Fruit fly (Drosophila melanogaster) ovary, adult (tissue): ENCODE measurements around the gene Lk6.

Experiments
- CG17801 ChIP-seq: fragments of 200-800 bp; optimal IDR thresholded peaks from 2 replicates; lab custom pipeline; 2019; ENCODE audit warnings: missing biosample characterization, mild to moderate bottlenecking, missing genetic modification characterization, moderate library complexity; ENCODE audit not compliant: partially characterized antibody

Gene Lk6

DNA sequence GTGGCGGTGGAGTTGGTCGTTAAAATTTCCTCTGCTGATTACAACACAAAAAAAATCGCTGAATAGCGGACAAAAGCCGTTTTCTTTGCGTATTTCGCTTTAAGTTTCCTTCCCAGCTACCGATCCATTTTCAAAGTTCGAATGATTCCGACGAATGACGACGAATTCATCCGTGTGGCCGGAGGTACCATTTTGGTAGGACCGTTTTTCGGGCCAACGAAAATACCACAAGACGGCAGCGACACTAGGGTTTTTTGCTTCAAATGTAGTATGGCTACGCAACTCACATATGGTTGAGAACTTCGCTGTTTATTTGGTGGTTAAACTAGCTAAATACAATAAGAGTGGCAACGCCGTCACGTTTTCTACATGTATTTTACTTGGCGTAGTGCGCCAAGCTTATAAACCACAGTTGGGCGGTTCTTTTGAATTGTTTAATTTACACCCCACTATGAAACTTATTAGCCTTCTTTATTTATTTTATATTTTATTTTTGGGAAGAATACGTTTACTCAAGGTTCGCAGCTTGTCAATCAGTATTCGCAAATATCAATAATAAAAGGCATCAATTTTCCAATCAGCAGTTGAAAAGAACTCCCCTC, at the start of gene Lk6:
Lk6 (minus strand) TSS at position 179 of the 602 bp plus-strand sequence.
- TF ChIP-seq CG17801, result peak; percentile 84

DNA sequence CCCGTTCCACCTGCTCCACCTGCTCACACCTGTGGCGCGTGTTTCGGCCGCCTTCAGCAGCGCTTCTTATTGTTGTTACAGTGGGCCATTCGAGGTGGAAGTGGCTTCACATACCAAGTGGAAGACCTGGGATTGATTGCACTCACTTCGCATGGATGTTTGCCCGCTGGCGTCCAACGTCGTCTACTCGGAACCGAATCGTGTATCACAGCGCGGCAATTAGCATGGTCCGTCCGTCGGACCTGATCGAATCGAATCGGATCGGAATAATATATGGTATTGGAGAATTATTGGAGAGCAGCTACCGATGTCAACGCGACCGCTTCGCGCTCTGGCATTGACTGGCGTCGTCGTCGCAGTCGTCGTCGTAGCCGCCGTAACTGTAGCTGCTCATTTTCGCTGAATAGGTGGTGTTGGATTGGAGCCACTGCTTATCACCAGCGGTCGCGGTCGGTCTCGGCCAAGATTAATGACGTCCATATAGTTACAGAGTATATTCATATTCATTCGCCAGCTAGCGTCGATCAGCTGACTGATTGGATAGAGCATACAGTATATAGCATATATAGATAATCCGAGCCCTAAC, 48.7 kb upstream of the Lk6 start, which contains the start of gene ClC-a:
ClC-a (minus strand) TSS at position 327 of the 586 bp plus-strand sequence.
- TF ChIP-seq CG17801, result peak; percentile 62

DNA sequence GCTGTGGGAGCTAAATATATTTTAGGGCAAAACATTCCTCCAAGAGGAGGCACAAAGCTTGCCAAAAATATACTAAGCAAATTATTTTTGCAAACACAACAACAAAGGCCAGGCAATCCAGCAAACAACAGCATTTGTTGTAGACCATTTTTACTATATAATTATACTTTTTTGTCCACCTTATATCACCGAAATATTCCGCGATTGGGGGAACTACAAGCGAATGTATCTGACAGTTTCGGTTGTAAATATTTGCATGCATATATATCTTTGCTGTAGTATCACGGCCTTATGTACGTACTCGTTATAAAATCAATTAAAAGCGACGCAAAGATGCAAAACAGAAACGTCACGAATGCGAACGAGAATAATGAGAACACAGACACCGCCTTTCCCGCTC, 48.2 kb upstream of the Lk6 start:
- TF ChIP-seq CG17801, result no peak

DNA sequence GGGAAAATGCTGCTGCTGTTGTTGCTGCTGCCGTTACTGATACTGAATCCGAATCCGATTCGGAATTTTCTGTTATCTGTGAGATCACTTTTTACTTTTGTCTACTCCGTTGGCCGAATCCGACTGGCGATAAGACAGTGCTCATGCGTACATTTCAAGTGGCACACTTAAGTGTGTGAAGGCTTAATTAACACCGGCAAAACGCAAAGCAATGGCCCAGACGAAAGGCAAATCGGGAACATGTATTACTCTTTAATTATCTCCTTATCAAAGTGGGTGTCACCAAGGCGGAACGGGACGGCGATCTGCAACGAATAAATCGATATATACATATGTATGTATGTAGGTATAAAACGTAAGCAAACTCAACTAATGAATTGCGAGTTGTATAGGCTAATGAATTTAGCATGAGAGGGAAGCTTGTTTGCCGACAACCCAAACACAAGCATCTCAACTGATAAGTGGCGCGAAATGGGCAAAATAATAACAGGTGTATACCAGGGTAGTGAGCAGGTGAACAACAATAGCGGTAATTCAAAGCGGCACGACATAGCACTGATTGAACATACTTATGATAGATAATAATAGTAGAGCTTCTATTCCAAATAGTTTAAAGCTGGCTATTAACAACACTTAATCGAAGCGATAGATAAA, 46.7 kb upstream of the Lk6 start:
- TF ChIP-seq CG17801, result no peak

DNA sequence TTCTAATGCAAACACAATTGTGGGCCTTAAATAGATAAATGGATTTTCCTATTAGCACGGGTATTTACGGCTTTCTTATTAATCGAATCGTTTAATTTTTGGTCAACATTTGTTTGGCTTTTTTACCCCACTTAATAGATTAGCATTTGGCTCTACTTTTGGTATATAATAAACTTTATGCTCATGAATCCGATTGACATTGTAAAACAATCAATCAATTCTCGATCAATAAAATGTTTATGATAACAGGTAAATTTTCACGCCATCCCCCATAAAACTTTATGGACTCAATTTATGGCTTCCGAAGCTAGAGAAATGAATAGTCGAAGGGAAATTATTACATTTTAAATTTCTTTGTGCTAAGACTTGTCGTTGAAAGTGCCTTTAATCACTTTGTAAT, 45.4 kb upstream of the Lk6 start:
- TF ChIP-seq CG17801, result no peak

DNA sequence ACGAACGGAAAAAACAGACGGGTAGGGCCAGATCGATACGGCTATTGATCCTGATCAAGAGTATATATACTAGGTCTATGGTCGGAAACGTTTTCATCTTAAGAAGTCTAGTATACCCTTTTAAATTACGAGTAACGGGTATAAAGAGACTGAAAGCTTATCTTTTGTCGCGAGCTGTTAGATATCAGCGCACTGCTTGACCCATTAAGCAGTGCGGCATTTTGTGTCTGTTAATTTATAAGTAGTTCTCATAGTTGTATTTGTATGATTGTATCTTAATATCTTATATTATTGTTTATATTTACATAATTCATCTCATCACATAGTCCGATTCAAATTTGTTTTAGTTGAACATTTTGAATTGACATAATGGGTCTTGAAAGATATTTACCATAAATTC, 43.4 kb upstream of the Lk6 start:
- no peak for TF ChIP-seq CG17801

DNA sequence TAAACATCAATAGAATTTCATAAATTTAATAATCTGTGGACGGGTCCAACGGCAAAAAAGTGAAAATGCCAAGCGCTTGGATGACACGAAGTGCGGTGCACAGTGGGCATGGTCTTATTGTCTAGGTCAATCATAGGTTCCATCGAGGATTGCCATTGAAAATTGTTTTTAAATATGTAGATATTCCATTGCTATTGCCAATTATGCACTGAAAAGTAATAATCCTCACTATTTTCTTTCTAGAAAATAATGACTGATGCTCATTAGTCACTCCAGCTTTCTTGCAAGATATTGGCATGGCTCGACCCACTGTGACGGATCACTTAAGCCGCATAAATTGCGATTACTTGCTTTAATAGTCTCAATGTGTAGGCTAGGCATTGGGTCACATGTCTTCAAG, 42.5 kb upstream of the Lk6 start:
- TF ChIP-seq CG17801, result no peak

DNA sequence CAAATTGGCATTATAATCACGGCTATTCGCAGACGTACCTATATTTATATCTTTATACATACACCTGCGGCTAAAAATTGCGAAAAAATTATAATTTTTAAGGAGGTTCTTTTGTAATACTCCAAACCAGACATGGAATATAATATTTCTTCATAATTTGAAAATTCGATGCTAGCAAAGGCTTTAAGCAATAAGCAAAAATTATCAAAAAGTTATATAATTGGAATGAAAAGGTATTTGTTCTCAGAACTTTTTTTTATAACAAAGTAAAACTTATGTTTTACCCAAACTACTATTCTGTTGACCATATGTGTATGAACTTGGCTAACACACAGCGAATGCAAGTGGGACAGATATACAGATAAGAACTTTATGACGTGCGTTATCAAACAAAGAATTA, 41.3 kb upstream of the Lk6 start:
- no peak for TF ChIP-seq CG17801

DNA sequence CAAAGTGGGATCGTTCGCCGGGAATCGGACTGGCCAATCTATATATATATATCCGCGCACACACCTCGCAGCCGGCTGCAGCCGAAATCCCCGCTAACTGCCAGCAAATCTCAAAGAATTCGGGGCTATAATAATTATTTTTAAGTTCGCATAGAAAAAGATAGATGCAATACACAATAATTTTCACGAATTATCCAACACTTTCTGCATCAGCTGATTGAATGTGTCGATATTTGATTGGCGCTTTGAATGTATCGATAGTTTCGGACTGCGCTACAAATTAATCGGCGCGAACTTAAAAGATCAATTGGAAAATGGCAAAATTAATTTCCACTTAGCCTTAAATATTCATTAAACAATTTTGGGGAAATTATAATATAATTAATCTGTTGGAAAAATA, 32.5 kb upstream of the Lk6 start, which contains the start of gene Sbf:
Sbf (minus strand) TSS at position 169 of the 400 bp plus-strand sequence.
- peak; percentile 32 for TF ChIP-seq CG17801

DNA sequence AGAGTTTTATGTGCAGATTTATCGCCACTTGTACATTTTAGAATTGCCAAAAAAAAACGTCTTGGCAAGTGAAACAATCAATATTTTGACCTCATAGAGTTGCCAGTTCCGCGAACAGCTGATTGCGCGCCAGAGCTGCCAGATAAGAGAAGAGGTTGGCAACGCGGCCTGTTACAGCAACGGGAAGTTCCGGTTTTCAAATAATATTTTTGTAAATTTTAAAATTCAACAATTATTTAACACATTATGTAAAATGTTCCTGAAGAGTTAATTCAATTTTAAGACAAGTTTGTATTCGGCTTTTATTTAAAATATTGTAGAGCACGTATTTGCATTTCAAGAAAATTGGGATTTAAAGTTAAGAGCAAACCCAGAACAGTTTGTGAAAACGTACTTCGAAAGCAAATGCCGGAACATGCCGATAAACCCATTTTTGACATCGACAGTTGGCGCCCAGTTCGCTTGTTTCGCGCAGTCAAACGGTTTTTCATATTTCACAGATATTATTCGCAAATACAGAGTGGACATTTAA, 22.5 kb upstream of the Lk6 start, which contains the start of the genes prd1 and HisCl1:
prd1 (minus strand) TSS at position 320 of the 532 bp plus-strand sequence.
HisCl1 (plus strand) TSS at position 482 of the 532 bp plus-strand sequence.
- TF ChIP-seq CG17801, result no peak

DNA sequence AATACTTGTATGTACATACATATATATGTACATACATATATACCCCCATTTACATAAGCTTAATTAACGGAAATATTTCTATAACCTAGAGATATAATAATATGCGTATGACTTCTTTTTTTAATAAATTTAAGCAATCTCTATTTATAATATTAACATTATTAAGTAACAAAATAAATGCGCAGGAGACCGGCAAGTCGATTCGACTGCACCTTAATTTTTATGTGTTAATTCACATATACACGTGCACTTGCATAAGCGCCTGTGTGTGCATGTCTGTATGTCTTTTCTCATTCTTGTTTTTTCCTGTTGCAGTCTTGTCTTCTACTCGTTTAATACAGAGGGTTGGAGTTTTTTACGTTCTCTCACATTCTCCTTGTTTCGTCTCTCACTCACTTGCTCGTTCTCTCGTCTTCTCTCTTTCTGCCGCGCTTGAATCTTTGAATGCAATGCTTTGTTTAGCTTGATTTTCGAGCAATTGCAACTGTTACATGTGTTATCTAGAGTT, 16.0 kb upstream of the Lk6 start:
- TF ChIP-seq CG17801, result peak; percentile 92

DNA sequence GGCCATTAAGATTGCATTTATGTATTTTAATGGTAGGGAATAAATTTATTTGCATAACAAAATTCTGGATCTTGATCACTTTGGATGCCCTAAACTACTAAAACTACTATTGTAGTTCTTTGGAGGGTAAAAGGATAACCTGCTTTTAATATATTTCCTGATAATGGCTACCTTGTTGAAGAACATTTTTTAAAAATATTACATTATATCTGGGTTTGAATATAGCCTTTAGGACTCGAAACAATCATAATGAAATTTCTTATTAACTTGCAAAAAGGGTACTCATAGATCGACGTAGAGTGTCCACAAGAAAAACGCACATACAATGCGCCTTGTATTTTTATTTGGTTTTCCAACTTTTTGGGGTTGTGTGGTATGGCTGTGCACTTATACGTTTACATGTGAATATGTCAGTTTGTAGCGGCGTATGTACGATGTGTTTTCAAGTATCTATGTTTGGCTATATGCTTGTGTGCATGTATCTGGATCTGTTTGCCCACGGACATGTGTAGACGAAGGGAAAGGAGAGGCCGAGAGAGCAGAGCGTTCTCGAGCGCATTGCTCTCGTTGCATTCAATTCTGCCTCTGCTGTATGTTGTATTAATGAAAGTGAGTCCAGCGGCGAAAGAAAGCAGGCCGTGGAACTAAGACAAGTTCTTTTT, 15.2 kb upstream of the Lk6 start:
- no peak for TF ChIP-seq CG17801

DNA sequence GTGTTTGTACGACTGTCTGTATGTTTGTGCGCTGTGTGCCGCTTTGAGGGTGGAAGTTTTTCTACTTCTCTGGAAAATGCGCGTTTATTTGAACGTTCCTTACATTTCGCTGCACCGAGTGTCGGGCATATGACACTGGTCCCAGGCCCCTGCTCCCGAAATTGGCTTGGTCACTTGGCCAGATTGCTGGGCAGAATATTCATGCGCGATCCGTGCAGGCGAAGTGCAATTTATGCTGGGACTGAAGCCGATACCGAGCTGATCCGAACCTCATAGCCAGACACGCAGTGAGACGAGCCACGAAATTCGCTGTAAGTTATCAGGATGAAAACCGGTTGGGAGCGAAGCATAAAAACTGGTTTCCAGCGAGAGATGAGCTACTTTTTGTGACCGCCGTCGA, 14.6 kb upstream of the Lk6 start:
- TF ChIP-seq CG17801, result no peak

DNA sequence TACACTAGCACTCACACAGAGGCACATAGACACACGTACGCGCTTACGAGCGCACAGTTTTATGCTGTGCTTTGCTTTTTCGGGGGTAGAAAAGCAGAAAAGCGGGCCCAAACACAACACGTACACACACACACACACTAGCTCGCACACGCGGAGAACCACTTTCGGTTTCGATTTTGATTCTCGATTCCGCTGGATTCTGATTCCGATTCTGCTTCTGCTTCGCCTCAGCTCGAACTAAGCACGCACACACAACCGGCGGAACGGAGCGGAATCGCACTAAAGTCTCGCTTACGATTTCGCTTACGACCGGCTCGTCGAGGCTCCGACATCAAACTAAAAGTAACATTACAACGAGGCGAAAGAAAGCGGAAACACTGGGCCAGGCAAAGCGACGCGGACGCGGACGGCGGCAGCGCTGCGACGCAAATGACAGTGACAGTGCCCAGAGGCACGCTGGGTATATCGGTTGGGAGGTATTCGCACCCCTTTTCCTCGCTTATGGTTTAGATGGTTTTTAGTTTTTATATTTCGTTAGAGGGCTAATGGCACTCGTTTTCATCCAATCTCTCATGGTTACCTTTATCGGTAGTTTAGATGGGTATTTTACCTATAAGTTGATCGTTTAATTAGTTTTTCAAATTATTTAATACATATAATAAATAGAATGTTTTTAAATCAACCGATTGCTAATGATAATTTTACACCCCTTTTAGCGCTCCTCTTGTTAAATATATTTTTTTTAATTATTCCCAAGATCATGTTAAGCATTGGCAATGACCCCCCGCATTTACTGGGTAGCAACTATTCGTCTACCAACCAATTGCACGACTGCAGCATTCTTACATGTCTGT, 14.0 kb upstream of the Lk6 start:
- TF ChIP-seq CG17801, result peak; percentile 55

DNA sequence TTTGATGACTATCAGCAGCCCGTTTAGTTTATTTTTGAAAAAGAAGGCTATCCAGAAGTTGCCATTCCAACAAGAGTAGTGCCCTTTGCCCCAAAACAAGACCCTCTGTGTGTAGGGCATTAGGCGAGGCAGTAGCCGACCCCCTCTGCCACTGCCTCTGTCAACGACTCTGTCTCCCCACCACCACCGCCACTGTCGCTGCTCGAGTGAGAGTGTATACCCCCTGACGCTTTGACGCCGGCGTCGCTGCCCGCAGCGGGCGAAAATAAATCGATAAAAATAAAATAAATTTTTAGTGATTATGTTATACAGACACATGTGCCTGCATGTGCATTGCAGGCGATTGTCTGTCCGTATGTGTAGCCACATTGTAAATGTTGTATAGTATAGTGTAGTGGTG, 12.8 kb upstream of the Lk6 start:
- TF ChIP-seq CG17801, result no peak
